Worm (Caenorhabditis elegans) whole organism, L1 larva: ENCODE data around the gene ipp-5.

ENCODE experiments used
- C34B4.2 ChIP-seq: sonication (generic microtip); optimal IDR thresholded peaks from 2 replicates; lab custom pipeline; 2017; ENCODE audit warnings: mild to moderate bottlenecking, missing genetic modification characterization, missing compliant biosample characterization
- egl-27 ChIP-seq, 2 experiments: fragments of 150-350 bp in 1 of 2; sonication (generic microtip); optimal IDR thresholded peaks; 3 replicates each; lab custom pipeline; 2017 to 2018; ENCODE audit warnings: missing biosample characterization in 2 of 2, missing genetic modification characterization in 2 of 2, missing genetic modification reagents in 2 of 2
- elt-3 ChIP-seq, 6 experiments: fragments of 150-350 bp in 1 of 6; sonication (generic microtip); optimal IDR thresholded peaks; 2 replicates each; lab custom pipeline; 2017 to 2018; ENCODE audit warnings: missing biosample characterization in 6 of 6, missing genetic modification characterization in 6 of 6, inconsistent platforms in 1 of 6
- fkh-10 ChIP-seq: sonication (generic microtip); optimal IDR thresholded peaks from 2 replicates; lab custom pipeline; 2017; ENCODE audit warnings: missing biosample characterization, missing genetic modification reagents, missing genetic modification characterization
- hpl-2 ChIP-seq: fragments of 150-350 bp; optimal IDR thresholded peaks from 2 replicates; lab custom pipeline; 2014; ENCODE audit warnings: missing biosample characterization, missing genetic modification reagents, missing genetic modification characterization
- jun-1 ChIP-seq: fragments of 150-350 bp; optimal IDR thresholded peaks from 2 replicates; lab custom pipeline; 2014; ENCODE audit warnings: missing biosample characterization, missing genetic modification reagents, missing genetic modification characterization
- nhr-11 ChIP-seq: fragments of 150-350 bp; optimal IDR thresholded peaks from 2 replicates; lab custom pipeline; 2014; ENCODE audit warnings: missing biosample characterization, missing genetic modification characterization
- nhr-20 ChIP-seq: sonication (generic microtip); optimal IDR thresholded peaks from 2 replicates; lab custom pipeline; 2016; ENCODE audit warnings: mild to moderate bottlenecking, missing genetic modification characterization, missing compliant biosample characterization
- nhr-77 ChIP-seq: fragments of 150-350 bp; optimal IDR thresholded peaks from 2 replicates; lab custom pipeline; 2014; ENCODE audit warnings: missing biosample characterization, missing genetic modification characterization
- sptf-1 ChIP-seq: fragments of 150-350 bp; optimal IDR thresholded peaks from 2 replicates; lab custom pipeline; 2014; ENCODE audit warnings: missing biosample characterization, missing genetic modification characterization
- unc-62 ChIP-seq: fragments of 150-350 bp; optimal IDR thresholded peaks from 2 replicates; lab custom pipeline; 2014; ENCODE audit warnings: missing biosample characterization, missing genetic modification reagents, missing genetic modification characterization
- vab-15 ChIP-seq: sonication (generic microtip); optimal IDR thresholded peaks from 2 replicates; lab custom pipeline; 2017; ENCODE audit warnings: missing genotype, mild to moderate bottlenecking, missing genetic modification characterization, missing compliant biosample characterization
- zag-1 ChIP-seq: fragments of 150-350 bp; optimal IDR thresholded peaks from 2 replicates; lab custom pipeline; 2014; ENCODE audit warnings: missing biosample characterization, missing genetic modification characterization

- TF ChIP-seq nhr-20 (tag; lab: Kevin White, UChicago) (no peak), unc-62 (GFP tag; lab: Kevin White, UChicago) (no peak), egl-27 (tag; optimal IDR thresholded peaks at IDR 0.05; lab: Kevin White, UChicago) (no peak), vab-15 (no peak), nhr-77 (tag; lab: Kevin White, UChicago) (no peak), sptf-1 (tag; lab: Kevin White, UChicago) (no peak), C34B4.2 (no peak), nhr-11 (tag; lab: Kevin White, UChicago) (no peak), hpl-2 (GFP tag; lab: Kevin White, UChicago) (no peak), fkh-10 (GFP tag; lab: Kevin White, UChicago) (peak; percentile 82), elt-3 (tag; optimal IDR thresholded peaks at IDR 0.05; lab: Kevin White, UChicago) (no peak), jun-1 (tag; lab: Kevin White, UChicago) (no peak), zag-1 (no peak)
Measured at ce11 chrX:5983267-5983666, 48.0 kb upstream of the ipp-5 start.
